Worm (Caenorhabditis elegans) whole organism, young adult: Measurements from ENCODE around the gene C50B6.9.

Experiments
- B0035.1 ChIP-seq: sonication (generic microtip); optimal IDR thresholded peaks from 2 replicates; lab custom pipeline; 2016; ENCODE audit warnings: missing genetic modification characterization, mild to moderate bottlenecking, missing compliant biosample characterization, missing genotype, missing genetic modification reagents
- B0261.1 ChIP-seq: sonication (generic microtip); optimal IDR thresholded peaks from 2 replicates; lab custom pipeline; 2016; ENCODE audit warnings: mild to moderate bottlenecking, missing genetic modification characterization, moderate library complexity, missing compliant biosample characterization
- B0336.3 ChIP-seq: fragments of 200-800 bp; sonication (Bioruptor generic); IDR thresholded peaks from 2 replicates; pipeline ENCODE4 v1.3.6; 2022; ENCODE audit warnings: missing genetic modification characterization, missing compliant biosample characterization
- F57A8.1 ChIP-seq: fragments of 200-800 bp; sonication (Bioruptor generic); optimal IDR thresholded peaks from 2 replicates; lab custom pipeline; 2018; ENCODE audit warnings: mild to moderate bottlenecking, missing genetic modification characterization, moderate library complexity, missing compliant biosample characterization
- T26A5.8 ChIP-seq: sonication (generic microtip); optimal IDR thresholded peaks from 2 replicates; lab custom pipeline; 2016; ENCODE audit warnings: missing genetic modification characterization, missing compliant biosample characterization
- Y53G8AR.9 ChIP-seq: fragments of 200-800 bp; sonication (Bioruptor generic); conservative IDR thresholded peaks from 2 replicates; pipeline ENCODE4 v1.3.6; 2022; ENCODE audit warnings: missing genetic modification reagents, missing genetic modification characterization, missing compliant biosample characterization
- Y95B8A.8 ChIP-seq: fragments of 200-800 bp; sonication (Bioruptor generic); IDR thresholded peaks from 2 replicates; pipeline ENCODE4 v1.3.6; 2022; ENCODE audit warnings: missing genetic modification reagents, missing genetic modification characterization, missing compliant biosample characterization
- atf-7 ChIP-seq: sonication (generic microtip); optimal IDR thresholded peaks from 2 replicates; lab custom pipeline; 2017; ENCODE audit warnings: mild to moderate bottlenecking, missing genetic modification characterization, missing compliant biosample characterization
- attf-3 ChIP-seq: fragments of 200-800 bp; sonication (Bioruptor generic); conservative IDR thresholded peaks from 2 replicates; pipeline ENCODE4 v1.3.6; 2022; ENCODE audit warnings: missing genetic modification reagents, missing genetic modification characterization, missing compliant biosample characterization
- attf-6 ChIP-seq: fragments of 200-800 bp; sonication (Bioruptor generic); IDR thresholded peaks from 2 replicates; pipeline ENCODE4 v1.3.6; 2022; ENCODE audit warnings: missing genetic modification reagents, missing genetic modification characterization, missing compliant biosample characterization
- ccch-3 ChIP-seq: fragments of 200-800 bp; sonication (Bioruptor generic); optimal IDR thresholded peaks from 2 replicates; lab custom pipeline; 2018; ENCODE audit warnings: mild to moderate bottlenecking, missing genetic modification characterization, missing compliant biosample characterization
- cebp-1 ChIP-seq, 2 experiments: fragments of 200-800 bp in 1 of 2; sonication (Bioruptor generic) in 1 of 2; sonication (generic microtip) in 1 of 2; IDR thresholded peaks in 1 of 2; optimal IDR thresholded peaks in 1 of 2; 2 replicates each; pipeline versions ENCODE4 v1.3.6 to Lab custom; 2017 to 2022; ENCODE audit warnings: missing compliant biosample characterization in 2 of 2, missing genetic modification characterization in 2 of 2, mild to moderate bottlenecking in 1 of 2, missing genetic modification reagents in 1 of 2, moderate library complexity in 1 of 2
- cebp-2 ChIP-seq: fragments of 200-800 bp; sonication (Bioruptor generic); IDR thresholded peaks from 2 replicates; pipeline ENCODE4 v1.3.6; 2022; ENCODE audit warnings: missing genetic modification characterization, missing compliant biosample characterization
- ceh-27 ChIP-seq: fragments of 200-800 bp; sonication (Bioruptor generic); optimal IDR thresholded peaks from 2 replicates; lab custom pipeline; 2018; ENCODE audit warnings: mild to moderate bottlenecking, missing genetic modification characterization, moderate library complexity, missing compliant biosample characterization
- ceh-79 ChIP-seq: sonication (generic microtip); optimal IDR thresholded peaks from 2 replicates; lab custom pipeline; 2017; ENCODE audit warnings: mild to moderate bottlenecking, missing genetic modification characterization, missing compliant biosample characterization
- dox-1 ChIP-seq: fragments of 200-800 bp; sonication (Bioruptor generic); IDR thresholded peaks from 2 replicates; pipeline ENCODE4 v1.3.6; 2022; ENCODE audit warnings: missing genetic modification reagents, missing genetic modification characterization, missing compliant biosample characterization
- egl-44 ChIP-seq: fragments of 200-800 bp; sonication (Bioruptor generic); IDR thresholded peaks from 2 replicates; pipeline ENCODE4 v1.3.6; 2022; ENCODE audit warnings: missing genetic modification reagents, missing genetic modification characterization, missing compliant biosample characterization
- egrh-3 ChIP-seq: fragments of 200-800 bp; sonication (Bioruptor generic); IDR thresholded peaks from 2 replicates; pipeline ENCODE4 v1.3.6; 2022; ENCODE audit warnings: missing genetic modification reagents, missing genetic modification characterization, missing compliant biosample characterization
- ekl-4 ChIP-seq: fragments of 200-800 bp; sonication (Bioruptor generic); IDR thresholded peaks from 2 replicates; pipeline ENCODE4 v1.3.6; 2022; ENCODE audit warnings: missing genetic modification reagents, missing genetic modification characterization, missing compliant biosample characterization
- hlh-12 ChIP-seq: sonication (generic microtip); optimal IDR thresholded peaks from 2 replicates; lab custom pipeline; 2016; ENCODE audit warnings: missing genetic modification characterization, missing compliant biosample characterization
- hlh-26 ChIP-seq: fragments of 200-800 bp; sonication (Bioruptor generic); conservative IDR thresholded peaks from 2 replicates; pipeline ENCODE4 v1.3.6; 2022; ENCODE audit warnings: missing genetic modification reagents, missing genetic modification characterization, missing compliant biosample characterization
- hmg-20 ChIP-seq: fragments of 200-800 bp; sonication (Bioruptor generic); IDR thresholded peaks from 2 replicates; pipeline ENCODE4 v1.3.6; 2022; ENCODE audit warnings: missing genetic modification reagents, missing genetic modification characterization, missing compliant biosample characterization
- hrde-1 ChIP-seq: sonication (generic microtip); optimal IDR thresholded peaks from 2 replicates; lab custom pipeline; 2016; ENCODE audit warnings: missing genetic modification characterization, mild to moderate bottlenecking, missing compliant biosample characterization, moderate library complexity, missing genotype, missing genetic modification reagents, borderline replicate concordance
- lin-26 ChIP-seq: fragments of 200-800 bp; sonication (Bioruptor generic); IDR thresholded peaks from 2 replicates; pipeline ENCODE4 v1.3.6; 2022; ENCODE audit warnings: missing genetic modification reagents, missing genetic modification characterization, missing compliant biosample characterization
- lin-35 ChIP-seq, 3 experiments: fragments of 150-350 bp in 2 of 3; sonication (generic microtip) in 1 of 3; optimal IDR thresholded peaks; 2 replicates each; lab custom pipeline; 2014 to 2018; ENCODE audit warnings: missing biosample characterization in 3 of 3, missing genetic modification characterization in 3 of 3, missing genetic modification reagents in 3 of 3
- lir-1 ChIP-seq: fragments of 200-800 bp; sonication (Bioruptor generic); conservative IDR thresholded peaks from 2 replicates; pipeline ENCODE4 v1.3.6; 2022; ENCODE audit warnings: missing genetic modification reagents, missing genetic modification characterization, missing compliant biosample characterization
- madf-10 ChIP-seq: sonication (generic microtip); optimal IDR thresholded peaks from 2 replicates; lab custom pipeline; 2016; ENCODE audit warnings: mild to moderate bottlenecking, missing genetic modification characterization, missing compliant biosample characterization
- madf-8 ChIP-seq: fragments of 200-800 bp; sonication (Bioruptor generic); conservative IDR thresholded peaks from 2 replicates; pipeline ENCODE4 v1.3.6; 2022; ENCODE audit warnings: missing genetic modification reagents, missing genetic modification characterization, missing compliant biosample characterization
- mel-28 ChIP-seq: sonication (generic microtip); optimal IDR thresholded peaks from 2 replicates; lab custom pipeline; 2016; ENCODE audit warnings: borderline replicate concordance, mild to moderate bottlenecking, missing genetic modification characterization, missing compliant biosample characterization
- mxl-1 ChIP-seq: sonication (generic microtip); optimal IDR thresholded peaks from 2 replicates; lab custom pipeline; 2016; ENCODE audit warnings: missing genetic modification characterization, missing compliant biosample characterization
- nfya-1 ChIP-seq: sonication (generic microtip); optimal IDR thresholded peaks from 2 replicates; lab custom pipeline; 2017; ENCODE audit warnings: antibody characterized with exemption, missing compliant biosample characterization, missing genetic modification characterization, borderline replicate concordance; ENCODE audit not compliant: insufficient read depth
- nfyb-1 ChIP-seq: fragments of 200-800 bp; sonication (Bioruptor generic); IDR thresholded peaks from 2 replicates; pipeline ENCODE4 v1.3.6; 2022; ENCODE audit warnings: missing genetic modification reagents, missing genetic modification characterization, missing compliant biosample characterization
- nhr-80 ChIP-seq: sonication (generic microtip); optimal IDR thresholded peaks from 2 replicates; lab custom pipeline; 2016; ENCODE audit warnings: missing genetic modification characterization, missing compliant biosample characterization
- pbrm-1 ChIP-seq: fragments of 200-800 bp; sonication (Bioruptor generic); IDR thresholded peaks from 2 replicates; pipeline ENCODE4 v1.3.6; 2022; ENCODE audit warnings: missing genetic modification reagents, missing genetic modification characterization, missing compliant biosample characterization
- snpc-1.3 ChIP-seq: sonication (generic microtip); optimal IDR thresholded peaks from 2 replicates; lab custom pipeline; 2017; ENCODE audit warnings: missing genetic modification characterization, mild to moderate bottlenecking, missing compliant biosample characterization, antibody characterized with exemption, moderate library complexity, missing genotype, missing genetic modification reagents; ENCODE audit not compliant: insufficient read depth
- somi-1 ChIP-seq: fragments of 200-800 bp; sonication (Bioruptor generic); optimal IDR thresholded peaks from 2 replicates; lab custom pipeline; 2018; ENCODE audit warnings: mild to moderate bottlenecking, missing genetic modification characterization, missing compliant biosample characterization
- sptf-2 ChIP-seq: fragments of 200-800 bp; sonication (Bioruptor generic); optimal IDR thresholded peaks from 2 replicates; lab custom pipeline; 2018; ENCODE audit warnings: mild to moderate bottlenecking, missing genetic modification characterization, missing compliant biosample characterization
- zfh-2 ChIP-seq: fragments of 200-800 bp; sonication (Bioruptor generic); conservative IDR thresholded peaks from 2 replicates; pipeline ENCODE4 v1.3.6; 2022; ENCODE audit warnings: missing genetic modification reagents, missing genetic modification characterization, missing compliant biosample characterization
- ztf-22 ChIP-seq: fragments of 200-800 bp; sonication (Bioruptor generic); optimal IDR thresholded peaks from 2 replicates; lab custom pipeline; 2018; ENCODE audit warnings: mild to moderate bottlenecking, missing genetic modification characterization, moderate library complexity, missing compliant biosample characterization
- ztf-25 ChIP-seq: fragments of 200-800 bp; sonication (Bioruptor generic); IDR thresholded peaks from 2 replicates; pipeline ENCODE4 v1.3.6; 2022; ENCODE audit warnings: missing genetic modification reagents, missing genetic modification characterization, missing compliant biosample characterization
- ztf-28 ChIP-seq: fragments of 200-800 bp; sonication (Bioruptor generic); IDR thresholded peaks from 2 replicates; pipeline ENCODE4 v1.3.6; 2022; ENCODE audit warnings: missing genetic modification reagents, missing genetic modification characterization, missing compliant biosample characterization

C50B6.9 gene

DNA sequence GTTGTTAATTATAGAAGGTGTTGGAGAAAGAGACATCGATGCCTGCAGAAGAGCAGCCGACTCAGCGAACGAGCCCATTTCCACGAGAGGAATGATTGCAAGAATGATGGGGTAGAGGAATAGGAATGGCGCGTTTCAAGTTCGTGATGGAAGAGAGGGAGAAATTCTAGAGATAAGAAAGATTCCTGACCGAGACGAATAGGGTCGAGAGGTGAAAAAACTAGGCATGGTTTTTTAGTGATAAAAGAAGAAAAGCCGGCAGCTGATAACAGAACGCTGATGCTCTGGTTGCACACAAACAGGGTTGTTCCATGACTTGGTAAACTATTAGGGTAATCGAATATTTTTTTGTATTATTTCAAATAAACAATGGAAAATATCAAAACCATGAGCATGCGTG, 36.7 kb downstream of the C50B6.9 start (continued):
- TF ChIP-seq ceh-27 (GFP tag; lab: Kevin White, UChicago) (no peak), ztf-22 (GFP tag; lab: Kevin White, UChicago) (peak; percentile 52), hmg-20 (GFP tag; lab: Robert Waterston, UW) (no peak), snpc-1.3 (no peak), B0261.1 (tag; lab: Kevin White, UChicago) (no peak)

DNA sequence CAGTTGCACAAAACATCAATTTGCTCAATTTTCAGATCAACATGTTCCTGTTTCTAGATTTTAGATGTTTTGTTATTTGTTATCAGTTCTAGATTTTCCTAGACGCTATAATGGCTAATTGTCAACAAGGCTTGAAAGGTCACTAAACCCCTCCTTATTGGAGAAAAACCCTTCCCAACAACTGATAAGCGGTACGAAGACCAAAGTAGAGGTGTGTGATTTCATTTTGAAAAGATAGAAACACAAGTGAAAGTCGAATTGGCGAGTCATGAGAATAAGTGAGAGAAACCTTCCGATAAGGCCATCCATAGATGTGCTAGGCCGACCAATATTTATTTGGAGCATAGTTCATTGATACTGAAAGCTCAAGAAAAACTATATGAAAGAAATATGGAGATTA, 37.5 kb downstream of the C50B6.9 start:
- TF ChIP-seq nhr-80 (tag; lab: Kevin White, UChicago) (peak; percentile 86), egl-44 (0 out of 2 replicates have a peak, but pooled peaks have one; percentile 25), lin-35 (GFP tag; optimal IDR thresholded peaks at IDR 0.05; lab: Kevin White, UChicago) (no peak), madf-10 (tag; lab: Kevin White, UChicago) (peak; percentile 6), ekl-4 (GFP tag; lab: Robert Waterston, UW) (no peak), ztf-25 (GFP tag; lab: Robert Waterston, UW) (no peak), hlh-26 (GFP tag; lab: Robert Waterston, UW) (no peak), cebp-1 (GFP tag; IDR thresholded peaks at IDR 0.05; lab: Robert Waterston, UW) (no peak), cebp-1 (tag; optimal IDR thresholded peaks at IDR 0.05; lab: Kevin White, UChicago) (peak; percentile 21), mel-28 (tag; lab: Kevin White, UChicago) (no peak), atf-7 (tag; lab: Kevin White, UChicago) (peak; percentile 41), lin-26 (GFP tag; lab: Robert Waterston, UW) (no peak)

DNA sequence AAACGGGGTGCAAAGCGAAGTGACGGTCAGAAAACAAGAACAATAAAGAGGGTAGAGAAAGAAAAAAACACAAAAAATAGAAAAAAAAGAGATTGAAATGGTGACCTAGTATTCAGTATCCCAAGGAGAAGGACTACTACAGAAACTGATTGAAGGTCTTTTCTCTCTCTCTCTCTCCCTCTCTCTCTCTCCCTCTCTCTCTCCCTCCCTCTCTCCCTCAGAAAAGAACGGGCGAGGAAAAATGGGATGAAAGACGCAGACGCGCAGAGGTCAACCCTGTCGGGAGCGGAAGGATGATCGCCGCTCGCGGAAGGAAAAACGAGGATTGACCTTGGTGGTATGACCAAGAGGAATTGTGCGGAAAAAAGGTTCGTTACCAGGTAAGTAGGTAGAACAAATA, 38.4 kb downstream of the C50B6.9 start:
- no peak for TF ChIP-seq cebp-1 (GFP tag; IDR thresholded peaks at IDR 0.05; lab: Robert Waterston, UW)
- no peak for TF ChIP-seq cebp-1 (tag; optimal IDR thresholded peaks at IDR 0.05; lab: Kevin White, UChicago)
- no peak for TF ChIP-seq ztf-22 (GFP tag; lab: Kevin White, UChicago)
- TF ChIP-seq T26A5.8 (tag; lab: Kevin White, UChicago), result no peak
- TF ChIP-seq sptf-2 (GFP tag; lab: Kevin White, UChicago), result no peak
- TF ChIP-seq egrh-3 (GFP tag; lab: Robert Waterston, UW), result peak; percentile 63
- TF ChIP-seq somi-1 (GFP tag; lab: Kevin White, UChicago), result no peak
- no peak for TF ChIP-seq Y53G8AR.9
- peak; percentile 89 for TF ChIP-seq zfh-2 (GFP tag; lab: Robert Waterston, UW)
- TF ChIP-seq attf-3 (GFP tag; lab: Robert Waterston, UW), result no peak
- TF ChIP-seq lir-1 (GFP tag; lab: Robert Waterston, UW), result no peak
- TF ChIP-seq ekl-4 (GFP tag; lab: Robert Waterston, UW), result no peak
- no peak for TF ChIP-seq ceh-79 (tag; lab: Kevin White, UChicago)
- TF ChIP-seq F57A8.1 (GFP tag; lab: Kevin White, UChicago), result no peak
- TF ChIP-seq attf-6 (GFP tag; lab: Robert Waterston, UW), result no peak
- peak; percentile 17 for TF ChIP-seq nhr-80 (tag; lab: Kevin White, UChicago)
- TF ChIP-seq dox-1, result peak; percentile 50; the same call in 1 of the 2 replicates

DNA sequence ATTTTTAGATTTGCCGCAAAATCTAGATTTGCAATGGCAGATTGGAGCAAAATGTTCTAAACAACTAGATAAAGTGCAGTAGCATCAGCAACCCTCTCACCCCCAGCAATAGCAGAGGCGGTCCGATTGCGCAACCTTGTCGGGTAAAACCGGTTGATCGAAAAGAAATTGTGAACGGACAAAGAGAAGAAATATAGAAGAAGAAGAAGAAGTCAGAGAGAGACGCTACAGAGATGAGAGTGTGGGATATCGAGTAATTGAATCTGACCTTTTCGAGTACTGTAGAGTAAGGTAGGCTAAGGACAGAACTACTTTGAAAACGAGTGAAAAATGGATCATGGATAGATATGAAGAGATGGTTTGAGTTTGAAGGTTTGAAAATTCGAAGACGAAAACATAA, 39.7 kb downstream of the C50B6.9 start:
- no peak for TF ChIP-seq cebp-1 (GFP tag; IDR thresholded peaks at IDR 0.05; lab: Robert Waterston, UW)
- TF ChIP-seq cebp-1 (tag; optimal IDR thresholded peaks at IDR 0.05; lab: Kevin White, UChicago), result peak; percentile 19
- TF ChIP-seq nfyb-1 (GFP tag; lab: Robert Waterston, UW), result no peak
- no peak for TF ChIP-seq mxl-1

DNA sequence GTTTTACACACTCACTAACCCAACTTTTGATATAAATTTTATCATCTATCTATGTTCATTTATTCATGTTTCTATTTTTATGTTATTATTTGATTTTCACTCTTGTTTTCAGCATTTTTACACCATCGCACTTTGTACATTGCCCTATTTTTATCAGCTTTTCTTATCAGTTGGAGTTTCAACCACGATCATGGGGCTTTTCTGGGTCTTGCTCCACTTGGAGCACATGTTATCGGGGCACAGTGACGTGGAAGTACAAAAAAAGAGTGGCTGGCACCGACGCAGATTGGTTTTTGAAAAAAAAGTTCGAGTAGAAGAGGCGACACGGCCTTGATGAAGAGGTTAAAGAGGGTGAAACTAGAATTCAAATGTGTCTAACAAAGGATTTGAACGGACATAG, 41.0 kb downstream of the C50B6.9 start:
- TF ChIP-seq dox-1 (0 out of 2 replicates have a peak, but pooled peaks have one; percentile 24), pbrm-1 (no peak), madf-8 (GFP tag; lab: Robert Waterston, UW) (no peak), Y95B8A.8 (GFP tag; lab: Robert Waterston, UW) (0 out of 2 replicates have a peak, but pooled peaks have one; percentile 62), cebp-2 (no peak), ekl-4 (GFP tag; lab: Robert Waterston, UW) (no peak), hrde-1 (no peak), hlh-12 (no peak), ztf-28 (GFP tag; lab: Robert Waterston, UW) (no peak), ccch-3 (GFP tag; lab: Kevin White, UChicago) (no peak), nfya-1 (no peak), B0336.3 (GFP tag; lab: Robert Waterston, UW) (no peak), B0035.1 (tag; lab: Kevin White, UChicago) (no peak)
